Fruit fly (Drosophila melanogaster): Measurements from ENCODE around the gene MtnA.

Gene MtnA

DNA sequence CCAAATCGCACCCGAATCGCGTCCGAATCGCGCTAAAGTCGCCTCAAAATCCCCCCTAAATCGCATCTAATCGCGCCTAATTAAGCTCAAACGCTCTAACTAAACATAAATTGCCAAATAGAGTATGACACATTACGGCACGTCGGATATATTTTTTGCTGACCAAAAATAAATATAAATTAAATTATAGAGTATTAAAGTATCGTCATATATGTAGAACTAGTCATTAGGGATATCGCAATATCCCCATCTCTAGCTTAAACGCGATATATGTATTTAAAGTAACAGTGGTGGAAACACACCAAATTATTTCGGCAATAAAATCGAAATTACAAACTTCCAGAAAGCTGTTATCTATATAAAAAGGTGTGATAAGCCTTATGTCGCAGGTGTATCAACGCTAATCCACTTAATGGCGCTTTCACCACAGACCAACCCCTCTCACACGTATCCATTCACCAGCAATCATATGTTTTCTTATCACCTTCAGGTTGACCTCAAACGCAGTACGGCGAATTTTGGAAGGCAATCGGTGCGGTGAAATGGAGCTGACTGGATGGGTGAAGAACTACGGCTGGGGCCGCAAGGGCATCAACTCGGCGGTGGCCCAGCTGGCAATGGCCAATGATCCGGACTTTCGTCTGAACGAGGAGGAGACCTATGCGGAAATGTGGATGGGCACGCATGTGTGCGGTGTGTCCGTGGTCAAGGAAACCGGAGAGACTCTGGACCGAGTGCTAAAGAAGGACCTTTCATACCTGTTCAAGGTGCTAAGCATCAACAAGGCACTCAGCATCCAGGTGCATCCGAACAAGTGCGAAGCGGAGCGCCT, 24.6 kb downstream of the MtnA start, which contains the start of gene Mpi (continued):
- TF ChIP-seq CG13296 (GFP tag; optimal IDR thresholded peaks at IDR 0.05) (peak; percentile 29), btn (GFP tag; optimal IDR thresholded peaks at IDR 0.05) (no peak), CG2120 (GFP tag; optimal IDR thresholded peaks at IDR 0.05) (peak; percentile 55), lab (GFP tag; optimal IDR thresholded peaks at IDR 0.05) (no peak), CG6689 (GFP tag; IDR thresholded peaks at IDR 0.05) (no peak), gce (GFP tag; IDR thresholded peaks at IDR 0.05) (no peak), HmgZ (tag; optimal IDR thresholded peaks at IDR 0.05) (peak; percentile 37), CG17186 (GFP tag; optimal IDR thresholded peaks at IDR 0.05) (no peak), CG12769 (tag; optimal IDR thresholded peaks at IDR 0.05) (no peak), Chrac-16 (GFP tag; optimal IDR thresholded peaks at IDR 0.05) (peak; percentile 21), bbx (GFP tag; IDR thresholded peaks at IDR 0.05; ENCODE audit: partially characterized antibody) (peak; percentile 56; the same call in 1 of the 2 replicates), nmo (GFP tag; optimal IDR thresholded peaks at IDR 0.05) (peak; percentile 49), CG10979 (tag; optimal IDR thresholded peaks at IDR 0.05) (peak; percentile 44), gfzf (GFP tag; optimal IDR thresholded peaks at IDR 0.05) (peak; percentile 39), unc-4 (GFP tag; IDR thresholded peaks at IDR 0.05; ENCODE audit: partially characterized antibody) (peak; percentile 63), wor (GFP tag; IDR thresholded peaks at IDR 0.05) (no peak), Fer1 (GFP tag; optimal IDR thresholded peaks at IDR 0.05) (peak; percentile 43), ems (GFP tag; optimal IDR thresholded peaks at IDR 0.05) (peak; percentile 23), vvl (GFP tag; IDR thresholded peaks at IDR 0.05) (peak; percentile 53), CG7786 (GFP tag; optimal IDR thresholded peaks at IDR 0.05) (no peak), sisA (GFP tag; IDR thresholded peaks at IDR 0.05) (no peak), CG34422 (GFP tag; IDR thresholded peaks at IDR 0.05) (0 out of 3 replicates have a peak, but pooled peaks have one; percentile 30), z (GFP tag; IDR thresholded peaks at IDR 0.05) (no peak), CG12219 (GFP tag; optimal IDR thresholded peaks at IDR 0.05) (peak; percentile 11), Hr3 (GFP tag; optimal IDR thresholded peaks at IDR 0.05) (peak; percentile 23), cad (GFP tag; optimal IDR thresholded peaks at IDR 0.05) (no peak), ERR (GFP tag; optimal IDR thresholded peaks at IDR 0.05) (peak; percentile 97), CG11093 (GFP tag; IDR thresholded peaks at IDR 0.05) (no peak), CG9797 (GFP tag; optimal IDR thresholded peaks at IDR 0.05) (peak; percentile 6), CG4282 (GFP tag; optimal IDR thresholded peaks at IDR 0.05) (no peak), CG12104 (GFP tag; optimal IDR thresholded peaks at IDR 0.05) (no peak), sug (tag; optimal IDR thresholded peaks at IDR 0.05) (peak; percentile 56), pnt (GFP tag; optimal IDR thresholded peaks at IDR 0.05) (no peak), CG6854 (GFP tag; optimal IDR thresholded peaks at IDR 0.05) (peak; percentile 8), CG32772 (GFP tag; IDR thresholded peaks at IDR 0.05) (no peak), YL-1 (GFP tag; optimal IDR thresholded peaks at IDR 0.05) (peak; percentile 88), pan (optimal IDR thresholded peaks at IDR 0.05) (no peak), pan (GFP tag; optimal IDR thresholded peaks at IDR 0.05 in 1 of 2, IDR thresholded peaks at IDR 0.05 in 1 of 2) (peak in 1 of 2 experiments; percentile 28), E2f2 (GFP tag; IDR thresholded peaks at IDR 0.05) (peak; percentile 46; the same call in 1 of the 2 replicates), Atf6 (GFP tag; IDR thresholded peaks at IDR 0.05) (peak; percentile 29), phol (tag; optimal IDR thresholded peaks at IDR 0.05) (peak; percentile 51), crc (GFP tag; optimal IDR thresholded peaks at IDR 0.05) (no peak), bowl (GFP tag; IDR thresholded peaks at IDR 0.05) (no peak), CG12299 (tag; optimal IDR thresholded peaks at IDR 0.05) (peak; percentile 36), CG33213 (GFP tag; optimal IDR thresholded peaks at IDR 0.05) (no peak), wek (GFP tag; optimal IDR thresholded peaks at IDR 0.05) (peak; percentile 12), da (GFP tag; optimal IDR thresholded peaks at IDR 0.05) (no peak), Myb (GFP tag; optimal IDR thresholded peaks at IDR 0.05) (no peak), CG5245 (GFP tag; optimal IDR thresholded peaks at IDR 0.05) (no peak), Stat92E (GFP tag; optimal IDR thresholded peaks at IDR 0.05) (peak in 1 of 3 experiments; percentile 49)
